Fruit fly (Drosophila melanogaster) Kc167 (cell line): ENCODE measurements around the gene CG43091.

ENCODE experiments used
- Sin3A ChIP-seq: fragments of >200 bp; optimal IDR thresholded peaks from 2 replicates; lab custom pipeline; 2018; ENCODE audit warnings: missing external identifiers
- h ChIP-seq: fragments of >200 bp; optimal IDR thresholded peaks from 3 replicates; lab custom pipeline; 2018; ENCODE audit warnings: missing external identifiers
- insv ChIP-seq: fragments of >200 bp; optimal IDR thresholded peaks from 3 replicates; lab custom pipeline; 2018; ENCODE audit warnings: missing external identifiers
- psq ChIP-seq: fragments of >200 bp; optimal IDR thresholded peaks from 2 replicates; lab custom pipeline; 2017; ENCODE audit warnings: missing external identifiers
- ttk ChIP-seq: sonication (Bioruptor generic); optimal IDR thresholded peaks from 2 replicates; lab custom pipeline; 2017; ENCODE audit warnings: missing external identifiers

DNA sequence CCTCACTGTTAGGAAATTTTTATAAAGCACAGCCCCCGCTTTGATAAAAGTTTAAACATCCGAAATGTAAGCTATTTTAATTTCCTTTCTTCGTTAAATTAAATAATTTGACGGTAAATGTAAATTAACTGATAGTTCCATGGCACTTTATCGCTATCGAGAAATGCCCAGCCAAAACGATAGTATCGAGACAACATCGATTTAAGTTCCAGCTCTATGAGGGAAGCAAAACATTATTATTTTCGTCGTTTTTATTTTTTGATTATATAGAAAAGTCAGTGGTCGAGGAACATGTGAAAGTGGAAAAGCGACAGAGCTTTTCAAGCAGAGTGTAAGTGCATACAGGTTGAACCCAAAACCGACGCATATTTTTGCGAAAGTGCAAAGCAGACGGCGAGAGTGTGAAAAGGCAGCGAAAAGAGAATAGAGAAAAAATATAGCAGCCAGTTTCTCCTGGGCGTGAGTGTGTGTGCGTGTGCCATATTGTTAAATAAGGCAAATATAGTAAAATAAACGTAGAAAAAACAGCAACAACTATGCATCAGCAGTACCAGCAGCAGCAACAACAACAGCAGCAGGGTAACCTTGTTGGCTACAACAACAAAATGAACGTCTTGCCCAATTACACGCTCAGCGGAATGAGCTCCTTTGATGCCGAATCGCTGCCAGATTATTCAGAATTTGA, 41.6 kb downstream of the CG43091 start, which contains the start of gene CG45049:
- no peak for TF ChIP-seq h (lab: Kevin White, UChicago)
- no peak for TF ChIP-seq ttk (lab: Kevin White, UChicago)
- no peak for TF ChIP-seq psq (lab: Kevin White, UChicago)
- no peak for TF ChIP-seq insv (lab: Kevin White, UChicago)
- TF ChIP-seq Sin3A, result no peak
